Worm (Caenorhabditis elegans) whole organism, early embryonic: ENCODE results near the gene C56E6.2.

Source experiments
- B0310.2 ChIP-seq: sonication (generic microtip); optimal IDR thresholded peaks from 2 replicates; lab custom pipeline; 2016; ENCODE audit warnings: mild to moderate bottlenecking, missing genetic modification characterization, missing compliant biosample characterization
- F13C5.2 ChIP-seq: sonication (generic microtip); optimal IDR thresholded peaks from 2 replicates; lab custom pipeline; 2017; ENCODE audit warnings: mild to moderate bottlenecking, missing genetic modification characterization, inconsistent platforms, missing compliant biosample characterization
- aly-1 ChIP-seq: sonication (generic microtip); optimal IDR thresholded peaks from 2 replicates; lab custom pipeline; 2016; ENCODE audit warnings: missing genetic modification characterization, missing compliant biosample characterization
- ama-1 ChIP-seq: fragments of 150-350 bp; optimal IDR thresholded peaks from 2 replicates; lab custom pipeline; 2014
- ceh-13 ChIP-seq: fragments of 200-800 bp; sonication (Bioruptor generic); optimal IDR thresholded peaks from 2 replicates; lab custom pipeline; 2018; ENCODE audit warnings: mild to moderate bottlenecking, missing genetic modification characterization, missing compliant biosample characterization
- ceh-36 ChIP-seq: sonication (generic microtip); optimal IDR thresholded peaks from 2 replicates; lab custom pipeline; 2016; ENCODE audit warnings: missing genetic modification characterization, inconsistent platforms, missing compliant biosample characterization
- ets-7 ChIP-seq: sonication (generic microtip); optimal IDR thresholded peaks from 2 replicates; lab custom pipeline; 2016; ENCODE audit warnings: missing genotype, missing genetic modification characterization, missing compliant biosample characterization
- flt-1 ChIP-seq: fragments of 200-800 bp; sonication (Bioruptor generic); IDR thresholded peaks from 2 replicates; pipeline ENCODE4 v1.3.6; 2022; ENCODE audit warnings: missing genetic modification characterization, missing compliant biosample characterization
- hmbx-1 ChIP-seq: sonication (generic microtip); optimal IDR thresholded peaks from 2 replicates; lab custom pipeline; 2016; ENCODE audit warnings: mild to moderate bottlenecking, missing genetic modification characterization, missing compliant biosample characterization
- hmg-4 ChIP-seq: fragments of 200-800 bp; sonication (Bioruptor generic); optimal IDR thresholded peaks from 2 replicates; lab custom pipeline; 2018; ENCODE audit warnings: mild to moderate bottlenecking, missing genetic modification characterization, missing compliant biosample characterization
- hnd-1 ChIP-seq: sonication (generic microtip); optimal IDR thresholded peaks from 2 replicates; lab custom pipeline; 2016; ENCODE audit warnings: missing genetic modification characterization, missing compliant biosample characterization
- pes-1 ChIP-seq: fragments of 200-800 bp; sonication (Bioruptor generic); IDR thresholded peaks from 2 replicates; pipeline ENCODE4 v1.3.6; 2022; ENCODE audit warnings: missing genetic modification reagents, missing genetic modification characterization, missing compliant biosample characterization
- scrt-1 ChIP-seq: fragments of 200-800 bp; sonication (Bioruptor generic); IDR thresholded peaks from 2 replicates; pipeline ENCODE4 v1.3.6; 2022; ENCODE audit warnings: missing genetic modification characterization, missing compliant biosample characterization
- sea-1 ChIP-seq: fragments of 200-800 bp; sonication (Bioruptor generic); conservative IDR thresholded peaks from 2 replicates; pipeline ENCODE4 v1.3.6; 2022; ENCODE audit warnings: missing genetic modification characterization, missing compliant biosample characterization
- tbx-11 ChIP-seq: fragments of 200-800 bp; sonication (Bioruptor generic); IDR thresholded peaks from 2 replicates; pipeline ENCODE4 v1.3.6; 2022; ENCODE audit warnings: missing genetic modification characterization, missing compliant biosample characterization
- tbx-37 ChIP-seq: fragments of 200-800 bp; sonication (Bioruptor generic); conservative IDR thresholded peaks from 2 replicates; pipeline ENCODE4 v1.3.6; 2022; ENCODE audit warnings: missing genetic modification reagents, missing genetic modification characterization, missing compliant biosample characterization
- tra-4 ChIP-seq: sonication (generic microtip); optimal IDR thresholded peaks from 2 replicates; lab custom pipeline; 2017; ENCODE audit warnings: missing genetic modification characterization, missing compliant biosample characterization

The C56E6.2 gene

DNA sequence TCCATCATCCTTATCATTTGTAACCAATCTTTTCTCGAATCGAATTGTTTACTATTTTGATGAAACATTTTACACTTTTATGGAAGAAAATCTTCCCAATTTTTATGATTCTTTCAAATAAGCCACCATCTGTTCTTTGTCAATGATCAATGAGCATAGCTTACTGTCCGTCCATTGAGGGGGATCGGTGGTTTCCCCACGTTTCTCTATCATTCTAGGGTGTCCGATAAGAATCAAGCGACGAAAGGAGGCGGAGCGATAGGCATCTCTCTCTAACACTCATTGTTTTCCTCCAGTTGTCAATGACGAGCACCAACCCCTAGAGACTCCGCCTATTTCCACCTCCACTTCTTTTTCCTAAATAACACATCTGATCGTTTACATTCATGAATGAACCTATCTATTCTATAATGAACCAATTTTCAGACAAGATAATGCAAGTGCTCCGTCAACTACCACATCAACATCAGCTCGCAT is at the start of gene C56E6.2:
C56E6.2 (plus strand) TSS at position 427 of the 477 bp plus-strand sequence.
- TF ChIP-seq pes-1 (GFP tag; lab: Robert Waterston, UW) (no peak), ama-1 (no peak), ceh-13 (GFP tag; lab: Kevin White, UChicago) (no peak), tbx-11 (no peak), hmbx-1 (no peak), sea-1 (GFP tag; lab: Robert Waterston, UW) (no peak), hmg-4 (no peak), F13C5.2 (no peak)

- no peak for TF ChIP-seq flt-1
- no peak for TF ChIP-seq aly-1 (tag; lab: Kevin White, UChicago)
- TF ChIP-seq hmbx-1 = no peak
- TF ChIP-seq ets-7 = no peak
- TF ChIP-seq tbx-37 (GFP tag; lab: Robert Waterston, UW) = no peak
- no peak for TF ChIP-seq hnd-1 (tag; lab: Kevin White, UChicago)
- TF ChIP-seq B0310.2 (tag; lab: Kevin White, UChicago) = no peak
- TF ChIP-seq sea-1 (GFP tag; lab: Robert Waterston, UW) = no peak
- no peak for TF ChIP-seq tra-4 (tag; lab: Kevin White, UChicago)
- TF ChIP-seq scrt-1 (GFP tag; lab: Robert Waterston, UW) = no peak
- TF ChIP-seq ceh-13 (GFP tag; lab: Kevin White, UChicago) = no peak
- TF ChIP-seq tbx-11 = no peak
- TF ChIP-seq hmg-4 = no peak
- no peak for TF ChIP-seq F13C5.2
Observed at ce11 chrII:6475180-6475737, 49.5 kb upstream of the C56E6.2 start, which contains the start of gene T28D9.16. Gene T28D9.16, plus strand, starts transcription at chrII:6475687.

DNA sequence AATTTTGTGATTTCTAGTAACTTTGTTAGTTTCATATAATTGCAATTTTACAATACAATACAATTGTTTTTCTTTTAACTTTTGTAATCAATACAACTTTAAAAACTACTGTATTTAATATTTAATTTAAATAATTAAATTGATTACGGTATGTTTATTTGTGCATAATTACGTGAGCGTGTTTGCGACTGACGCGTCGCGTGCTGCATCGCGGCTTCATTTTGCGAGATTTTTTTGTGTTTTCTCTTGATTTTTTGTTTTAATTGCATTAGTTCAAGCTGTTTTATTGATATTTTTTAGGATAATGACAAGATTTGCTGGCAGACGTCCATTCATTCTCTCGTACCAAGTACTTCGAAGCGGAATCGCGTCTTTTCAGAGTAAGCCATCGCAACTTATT is 48.1 kb upstream of the C56E6.2 start, which contains the start of gene T28D9.4:
T28D9.4 (plus strand) TSS at position 301 of the 400 bp plus-strand sequence.
- TF ChIP-seq hnd-1 (tag; lab: Kevin White, UChicago) (no peak), hmg-4 (no peak), ceh-36 (no peak), ets-7 (no peak), hmbx-1 (no peak), tbx-37 (GFP tag; lab: Robert Waterston, UW) (no peak), pes-1 (GFP tag; lab: Robert Waterston, UW) (no peak), F13C5.2 (no peak), ama-1 (no peak), flt-1 (no peak), aly-1 (tag; lab: Kevin White, UChicago) (no peak), scrt-1 (GFP tag; lab: Robert Waterston, UW) (no peak)

DNA sequence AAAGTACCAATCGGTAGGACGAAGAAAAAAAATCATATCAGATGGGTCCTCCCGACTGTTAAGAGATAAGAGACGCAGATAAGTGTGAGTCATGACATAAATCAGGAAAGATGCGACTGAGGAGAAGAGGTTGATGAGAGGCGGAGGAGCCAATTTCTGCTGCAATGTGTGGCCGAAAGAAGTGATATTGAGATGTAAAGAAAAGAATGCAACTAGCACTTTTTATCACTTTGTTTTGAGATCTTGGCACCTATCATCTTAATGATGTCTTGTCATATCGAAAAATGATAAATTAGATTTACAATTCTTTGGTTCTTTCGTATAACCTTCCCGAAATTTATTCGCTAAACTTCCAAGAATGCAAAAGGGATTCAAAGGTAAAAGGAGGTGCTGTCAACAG is 42.6 kb upstream of the C56E6.2 start, which contains the start of gene del-10:
del-10 (minus strand) TSS at position 24 of the 400 bp plus-strand sequence.
- no peak for TF ChIP-seq ets-7
- TF ChIP-seq flt-1 = no peak
- TF ChIP-seq scrt-1 (GFP tag; lab: Robert Waterston, UW) = no peak
- TF ChIP-seq sea-1 (GFP tag; lab: Robert Waterston, UW) = no peak
- no peak for TF ChIP-seq hmbx-1
- no peak for TF ChIP-seq ceh-36
- no peak for TF ChIP-seq hnd-1 (tag; lab: Kevin White, UChicago)
- TF ChIP-seq tra-4 (tag; lab: Kevin White, UChicago) = no peak
- TF ChIP-seq ceh-13 (GFP tag; lab: Kevin White, UChicago) = no peak
- no peak for TF ChIP-seq pes-1 (GFP tag; lab: Robert Waterston, UW)
- TF ChIP-seq tbx-37 (GFP tag; lab: Robert Waterston, UW) = no peak
- no peak for TF ChIP-seq B0310.2 (tag; lab: Kevin White, UChicago)
- TF ChIP-seq F13C5.2 = no peak
- TF ChIP-seq hmg-4 = no peak
- no peak for TF ChIP-seq ama-1
- no peak for TF ChIP-seq tbx-11
- TF ChIP-seq aly-1 (tag; lab: Kevin White, UChicago) = no peak

- TF ChIP-seq hmg-4 (no peak), ceh-13 (GFP tag; lab: Kevin White, UChicago) (no peak), F13C5.2 (no peak), aly-1 (tag; lab: Kevin White, UChicago) (no peak), ama-1 (no peak), hnd-1 (tag; lab: Kevin White, UChicago) (no peak), tra-4 (tag; lab: Kevin White, UChicago) (no peak), tbx-37 (GFP tag; lab: Robert Waterston, UW) (no peak)
Observed at ce11 chrII:6482762-6483161, 42.0 kb upstream of the C56E6.2 start.

DNA sequence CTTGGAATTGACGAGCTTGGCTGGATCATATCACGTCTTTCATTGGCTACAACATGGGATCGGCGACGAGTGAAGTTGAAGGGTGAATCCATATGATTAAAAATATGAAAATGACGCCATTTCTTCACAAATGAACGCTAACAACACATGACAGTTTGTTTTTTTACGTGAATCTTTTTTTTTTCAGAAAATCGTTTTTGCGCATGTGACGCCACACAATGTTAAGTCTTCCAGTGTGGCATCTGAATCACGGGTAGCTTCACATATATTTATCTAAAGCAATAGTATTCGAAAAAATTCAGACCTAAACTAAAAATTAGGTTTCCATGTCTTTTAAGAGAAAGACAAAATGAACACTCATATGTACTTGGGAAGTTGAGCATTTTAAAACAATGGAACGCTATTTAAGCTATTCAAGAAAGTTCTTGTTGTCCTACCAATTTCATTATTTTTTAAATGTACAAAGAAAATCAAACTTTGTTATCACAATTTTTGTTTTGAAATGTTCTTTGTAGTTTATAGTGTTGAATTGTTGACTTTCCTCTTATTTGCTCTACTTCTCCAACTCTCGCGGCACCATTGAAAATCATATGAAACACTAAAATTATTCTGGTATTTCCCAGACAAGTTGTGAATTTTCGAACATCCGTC is 39.7 kb upstream of the C56E6.2 start, which contains the start of the genes lido-16 and plpp-1.2:
lido-16 (minus strand) TSS at position 101 of the 651 bp plus-strand sequence.
plpp-1.2 (plus strand) TSS at position 601 of the 651 bp plus-strand sequence.
- TF ChIP-seq tbx-11 = no peak
- TF ChIP-seq ceh-13 (GFP tag; lab: Kevin White, UChicago) = no peak
- TF ChIP-seq hnd-1 (tag; lab: Kevin White, UChicago) = no peak
- TF ChIP-seq flt-1 = no peak
- no peak for TF ChIP-seq sea-1 (GFP tag; lab: Robert Waterston, UW)
- TF ChIP-seq tbx-37 (GFP tag; lab: Robert Waterston, UW) = no peak
- no peak for TF ChIP-seq ama-1
- no peak for TF ChIP-seq tra-4 (tag; lab: Kevin White, UChicago)
- no peak for TF ChIP-seq ceh-36
- TF ChIP-seq pes-1 (GFP tag; lab: Robert Waterston, UW) = no peak
- no peak for TF ChIP-seq scrt-1 (GFP tag; lab: Robert Waterston, UW)
- TF ChIP-seq ets-7 = no peak
- TF ChIP-seq B0310.2 (tag; lab: Kevin White, UChicago) = no peak
- no peak for TF ChIP-seq hmbx-1
- TF ChIP-seq F13C5.2 = no peak
- TF ChIP-seq hmg-4 = no peak
- TF ChIP-seq aly-1 (tag; lab: Kevin White, UChicago) = no peak

- no peak for TF ChIP-seq hnd-1 (tag; lab: Kevin White, UChicago)
- TF ChIP-seq B0310.2 (tag; lab: Kevin White, UChicago) = no peak
- TF ChIP-seq aly-1 (tag; lab: Kevin White, UChicago) = no peak
- no peak for TF ChIP-seq ama-1
- no peak for TF ChIP-seq tbx-37 (GFP tag; lab: Robert Waterston, UW)
- TF ChIP-seq scrt-1 (GFP tag; lab: Robert Waterston, UW) = no peak
- no peak for TF ChIP-seq hmbx-1
- TF ChIP-seq ets-7 = no peak
- no peak for TF ChIP-seq sea-1 (GFP tag; lab: Robert Waterston, UW)
- no peak for TF ChIP-seq flt-1
- TF ChIP-seq ceh-36 = no peak
- no peak for TF ChIP-seq pes-1 (GFP tag; lab: Robert Waterston, UW)
Observed at ce11 chrII:6486344-6486743, 38.4 kb upstream of the C56E6.2 start.
